Fruit fly (Drosophila melanogaster) whole organism, embryonic: ENCODE data around the gene CG14111.

Experiments
- Adf1 ChIP-seq: fragments of 200-800 bp; sonication (Bioruptor generic); IDR thresholded peaks from 2 replicates; pipeline ENCODE4 v1.3.6; 2022; ENCODE audit warnings: missing biosample characterization, missing genetic modification characterization
- CG10147 ChIP-seq: fragments of 200-800 bp; sonication (Bioruptor generic); optimal IDR thresholded peaks from 2 replicates; lab custom pipeline; 2019; ENCODE audit warnings: missing biosample characterization, mild to moderate bottlenecking, missing genetic modification characterization, moderate library complexity
- CG11456 ChIP-seq: fragments of 200-800 bp; sonication (Bioruptor generic); IDR thresholded peaks from 3 replicates; pipeline ENCODE4 v1.3.6; 2022; ENCODE audit warnings: missing biosample characterization, missing genetic modification characterization
- CG11560 ChIP-seq: fragments of 200-800 bp; sonication (Bioruptor generic); IDR thresholded peaks from 3 replicates; pipeline ENCODE4 v1.3.6; 2022; ENCODE audit warnings: missing biosample characterization, missing genetic modification characterization
- CG13424 ChIP-seq: fragments of 200-800 bp; sonication (Bioruptor generic); optimal IDR thresholded peaks from 2 replicates; lab custom pipeline; 2019; ENCODE audit warnings: missing biosample characterization, mild to moderate bottlenecking, missing genetic modification characterization, moderate library complexity
- CG14441 ChIP-seq: fragments of 200-800 bp; sonication (Bioruptor generic); IDR thresholded peaks from 2 replicates; pipeline ENCODE4 v1.3.6; 2022; ENCODE audit warnings: missing biosample characterization, missing genetic modification characterization
- CG16813 ChIP-seq: fragments of 200-800 bp; sonication (Bioruptor generic); IDR thresholded peaks from 3 replicates; pipeline ENCODE4 v1.3.6; 2022; ENCODE audit warnings: missing biosample characterization, missing genetic modification characterization; ENCODE audit not compliant: partially characterized antibody
- CG17359 ChIP-seq: fragments of 200-800 bp; sonication (Bioruptor generic); optimal IDR thresholded peaks from 3 replicates; lab custom pipeline; 2018; ENCODE audit warnings: missing biosample characterization, mild to moderate bottlenecking, missing genetic modification characterization, moderate library complexity
- CG2120 ChIP-seq: fragments of 200-800 bp; sonication (Bioruptor generic); optimal IDR thresholded peaks from 3 replicates; lab custom pipeline; 2016; ENCODE audit warnings: missing biosample characterization, missing genetic modification characterization
- CG2202 ChIP-seq: fragments of 200-800 bp; sonication (Bioruptor generic); optimal IDR thresholded peaks from 2 replicates; lab custom pipeline; 2018; ENCODE audit warnings: missing biosample characterization, mild to moderate bottlenecking, missing genetic modification characterization
- CG4854 ChIP-seq: fragments of 200-800 bp; sonication (Bioruptor generic); optimal IDR thresholded peaks from 2 replicates; lab custom pipeline; 2016; ENCODE audit warnings: missing biosample characterization, missing genetic modification characterization, inconsistent platforms
- CG6654 ChIP-seq: fragments of 200-800 bp; sonication (Bioruptor generic); optimal IDR thresholded peaks from 2 replicates; lab custom pipeline; 2017; ENCODE audit warnings: missing biosample characterization, mild to moderate bottlenecking, missing genetic modification characterization
- CG7745 ChIP-seq: fragments of 200-800 bp; sonication (Bioruptor generic); optimal IDR thresholded peaks from 2 replicates; lab custom pipeline; 2018; ENCODE audit warnings: missing biosample characterization, mild to moderate bottlenecking, missing genetic modification characterization, moderate library complexity
- CoRest ChIP-seq: fragments of 200-800 bp; sonication (Bioruptor generic); optimal IDR thresholded peaks from 3 replicates; lab custom pipeline; 2018; ENCODE audit warnings: missing biosample characterization, mild to moderate bottlenecking, missing genetic modification characterization, moderate library complexity
- Dad ChIP-seq: fragments of 200-800 bp; sonication (Bioruptor generic); optimal IDR thresholded peaks from 3 replicates; lab custom pipeline; 2016; ENCODE audit warnings: missing biosample characterization, missing genetic modification characterization
- Dbx ChIP-seq: fragments of 200-800 bp; sonication (Bioruptor generic); IDR thresholded peaks from 3 replicates; pipeline ENCODE4 v1.3.6; 2022; ENCODE audit warnings: missing biosample characterization, missing genetic modification characterization
- Deaf1 ChIP-seq: fragments of 200-800 bp; optimal IDR thresholded peaks from 3 replicates; lab custom pipeline; 2019; ENCODE audit warnings: missing biosample characterization, mild to moderate bottlenecking, missing genetic modification characterization, moderate library complexity
- Dek ChIP-seq: fragments of 200-800 bp; sonication (Bioruptor generic); optimal IDR thresholded peaks from 3 replicates; lab custom pipeline; 2019; ENCODE audit warnings: missing biosample characterization, mild to moderate bottlenecking, missing genetic modification characterization, moderate library complexity
- Dip2 ChIP-seq: fragments of 200-800 bp; sonication (Bioruptor generic); IDR thresholded peaks from 2 replicates; pipeline ENCODE4 v1.3.6; 2022; ENCODE audit warnings: missing biosample characterization, missing genetic modification characterization
- Dll ChIP-seq: fragments of 200-800 bp; sonication (Bioruptor generic); IDR thresholded peaks from 4 replicates; pipeline ENCODE4 v1.3.6; 2022; ENCODE audit warnings: missing biosample characterization, missing genetic modification characterization; ENCODE audit not compliant: partially characterized antibody
- Drgx ChIP-seq: fragments of 200-800 bp; sonication (Bioruptor generic); IDR thresholded peaks from 2 replicates; pipeline ENCODE4 v1.3.6; 2022; ENCODE audit warnings: missing biosample characterization, missing genetic modification characterization
- Gsc ChIP-seq: fragments of 200-800 bp; sonication (Bioruptor generic); IDR thresholded peaks from 2 replicates; pipeline ENCODE4 v1.3.6; 2022; ENCODE audit warnings: missing biosample characterization, missing genetic modification characterization
- HLH4C ChIP-seq: fragments of 200-800 bp; sonication (Bioruptor generic); IDR thresholded peaks from 3 replicates; pipeline ENCODE4 v1.3.6; 2022; ENCODE audit warnings: missing biosample characterization, missing genetic modification characterization; ENCODE audit not compliant: partially characterized antibody
- Hand ChIP-seq: fragments of 200-800 bp; sonication (Bioruptor generic); optimal IDR thresholded peaks from 2 replicates; lab custom pipeline; 2017; ENCODE audit warnings: mild to moderate bottlenecking, missing biosample characterization, missing genetic modification reagents, missing genetic modification characterization
- Kr ChIP-seq: fragments of 200-800 bp; sonication (Bioruptor generic); optimal IDR thresholded peaks from 2 replicates; lab custom pipeline; 2017; ENCODE audit warnings: missing biosample characterization, mild to moderate bottlenecking, missing genetic modification characterization
- MBD-R2 ChIP-seq: fragments of 200-800 bp; sonication (Bioruptor generic); IDR thresholded peaks from 2 replicates; pipeline ENCODE4 v1.3.6; 2022; ENCODE audit warnings: missing biosample characterization, missing genetic modification characterization
- Ptx1 ChIP-seq: fragments of 200-800 bp; sonication (Bioruptor generic); IDR thresholded peaks from 2 replicates; pipeline ENCODE4 v1.3.6; 2022; ENCODE audit warnings: missing biosample characterization, missing genetic modification characterization
- Side ChIP-seq: fragments of 200-800 bp; sonication (Bioruptor generic); optimal IDR thresholded peaks from 2 replicates; lab custom pipeline; 2016; ENCODE audit warnings: missing biosample characterization, missing genetic modification characterization
- Trl ChIP-seq, 3 experiments: fragments of >200 bp in 2 of 3; fragments of 200-800 bp in 1 of 3; sonication (Bioruptor generic) in 1 of 3; optimal IDR thresholded peaks; 2 replicates in 1 of 3; 3 replicates in 2 of 3; lab custom pipeline; 2016 to 2017; ENCODE audit warnings: missing biosample characterization in 1 of 3, missing genetic modification characterization in 1 of 3
- amos ChIP-seq: fragments of 200-800 bp; sonication (Bioruptor generic); IDR thresholded peaks from 2 replicates; pipeline ENCODE4 v1.3.6; 2022; ENCODE audit warnings: missing biosample characterization, missing genetic modification characterization; ENCODE audit not compliant: partially characterized antibody
- az2 ChIP-seq: fragments of 200-800 bp; sonication (Bioruptor generic); optimal IDR thresholded peaks from 3 replicates; lab custom pipeline; 2016; ENCODE audit warnings: missing biosample characterization, missing genetic modification characterization
- cad ChIP-seq: fragments of >200 bp; optimal IDR thresholded peaks from 2 replicates; lab custom pipeline; 2017; ENCODE audit warnings: missing biosample characterization, missing genetic modification characterization
- chn ChIP-seq: fragments of 200-800 bp; sonication (Bioruptor generic); optimal IDR thresholded peaks from 2 replicates; lab custom pipeline; 2016; ENCODE audit warnings: missing biosample characterization, missing genetic modification characterization
- crc ChIP-seq: fragments of 200-800 bp; sonication (Bioruptor generic); optimal IDR thresholded peaks from 2 replicates; lab custom pipeline; 2016; ENCODE audit warnings: missing biosample characterization, missing genetic modification characterization
- danr ChIP-seq: fragments of 200-800 bp; sonication (Bioruptor generic); IDR thresholded peaks from 2 replicates; pipeline ENCODE4 v1.3.6; 2022; ENCODE audit warnings: missing biosample characterization, missing genetic modification characterization
- dimm ChIP-seq: fragments of 200-800 bp; sonication (Bioruptor generic); IDR thresholded peaks from 2 replicates; pipeline ENCODE4 v1.3.6; 2022; ENCODE audit warnings: missing biosample characterization, missing genetic modification characterization
- exex ChIP-seq: fragments of 200-800 bp; sonication (Bioruptor generic); optimal IDR thresholded peaks from 4 replicates; lab custom pipeline; 2018; ENCODE audit warnings: missing biosample characterization, mild to moderate bottlenecking, missing genetic modification characterization, moderate library complexity
- gem ChIP-seq: fragments of 200-800 bp; sonication (Bioruptor generic); optimal IDR thresholded peaks from 2 replicates; lab custom pipeline; 2019; ENCODE audit warnings: missing biosample characterization, mild to moderate bottlenecking, missing genetic modification characterization, moderate library complexity
- grn ChIP-seq: fragments of 200-800 bp; sonication (Bioruptor generic); optimal IDR thresholded peaks from 3 replicates; lab custom pipeline; 2017; ENCODE audit warnings: missing biosample characterization, missing genetic modification characterization
- gsb-n ChIP-seq: fragments of 200-800 bp; sonication (Bioruptor generic); optimal IDR thresholded peaks from 3 replicates; lab custom pipeline; 2018; ENCODE audit warnings: missing biosample characterization, mild to moderate bottlenecking, missing genetic modification characterization
- jigr1 ChIP-seq: fragments of 200-800 bp; sonication (Bioruptor generic); IDR thresholded peaks from 3 replicates; pipeline ENCODE4 v1.3.6; 2022; ENCODE audit warnings: missing biosample characterization, missing genetic modification characterization
- p53 ChIP-seq: fragments of 200-800 bp; sonication (Bioruptor generic); optimal IDR thresholded peaks from 2 replicates; lab custom pipeline; 2016; ENCODE audit warnings: missing biosample characterization, missing genetic modification characterization
- pfk ChIP-seq: fragments of 200-800 bp; sonication (Bioruptor generic); optimal IDR thresholded peaks from 2 replicates; lab custom pipeline; 2018; ENCODE audit warnings: missing biosample characterization, mild to moderate bottlenecking, missing genetic modification characterization, moderate library complexity
- pho ChIP-seq: fragments of 200-800 bp; sonication (Bioruptor generic); optimal IDR thresholded peaks from 2 replicates; lab custom pipeline; 2016; ENCODE audit warnings: missing biosample characterization, missing genetic modification characterization
- sc ChIP-seq, 3 experiments: fragments of >200 bp in 2 of 3; fragments of 200-800 bp in 1 of 3; sonication (Bioruptor generic) in 1 of 3; optimal IDR thresholded peaks; 2 replicates in 2 of 3; 3 replicates in 1 of 3; lab custom pipeline; 2017; ENCODE audit warnings: mild to moderate bottlenecking in 1 of 3, missing biosample characterization in 1 of 3, missing genetic modification characterization in 1 of 3, missing genetic modification reagents in 1 of 3
- sens ChIP-seq: fragments of 200-800 bp; sonication (Bioruptor generic); peaks from one replicate; lab custom pipeline; 2016; ENCODE audit warnings: missing biosample characterization, missing genetic modification characterization
- tap ChIP-seq: fragments of 200-800 bp; optimal IDR thresholded peaks from 3 replicates; lab custom pipeline; 2019; ENCODE audit warnings: missing biosample characterization, mild to moderate bottlenecking, missing genetic modification characterization, moderate library complexity
- tna ChIP-seq: fragments of 200-800 bp; sonication (Bioruptor generic); IDR thresholded peaks from 2 replicates; pipeline ENCODE4 v1.3.6; 2022; ENCODE audit warnings: missing biosample characterization, missing genetic modification characterization; ENCODE audit not compliant: partially characterized antibody
- z ChIP-seq: fragments of 200-800 bp; sonication (Bioruptor generic); IDR thresholded peaks from 3 replicates; pipeline ENCODE4 v1.3.6; 2022; ENCODE audit warnings: missing biosample characterization, missing genetic modification characterization
- zfh1 ChIP-seq: fragments of 200-800 bp; sonication (Bioruptor generic); IDR thresholded peaks from 3 replicates; pipeline ENCODE4 v1.3.6; 2022; ENCODE audit warnings: missing biosample characterization, missing genetic modification characterization

The CG14111 gene

dm6 chr3L:13412200-13412885 lies 34.6 kb downstream of the CG14111 start, which contains the start of the genes CG10222 and flr (continued):
- TF ChIP-seq sc (optimal IDR thresholded peaks at IDR 0.05; lab: Kevin White, UChicago): no peak
- no peak for TF ChIP-seq sc (GFP tag; optimal IDR thresholded peaks at IDR 0.05; lab: Kevin White, UChicago)
- TF ChIP-seq gsb-n (tag; lab: Kevin White, UChicago): peak; percentile 11
- peak; percentile 22; the same call in 1 of the 2 replicates for TF ChIP-seq tna
- TF ChIP-seq z (GFP tag; lab: Robert Waterston, UW): no peak
- no peak for TF ChIP-seq Dek
- peak; percentile 46 for TF ChIP-seq CoRest (tag; lab: Kevin White, UChicago)
- TF ChIP-seq CG2202 (tag; lab: Kevin White, UChicago): no peak
- peak; percentile 85 for TF ChIP-seq Dll
- TF ChIP-seq exex: no peak
- TF ChIP-seq CG6654 (GFP tag; lab: Kevin White, UChicago): no peak
- no peak for TF ChIP-seq chn (GFP tag; lab: Kevin White, UChicago)
- TF ChIP-seq Gsc (GFP tag; lab: Robert Waterston, UW): no peak
- no peak for TF ChIP-seq Dip2 (GFP tag; lab: Robert Waterston, UW)
- TF ChIP-seq Dbx: peak; percentile 42; the same call in 1 of the 3 replicates
- TF ChIP-seq Drgx: no peak
- TF ChIP-seq az2: no peak
- no peak for TF ChIP-seq Side (GFP tag; lab: Kevin White, UChicago)
- peak; percentile 6 for TF ChIP-seq CG2120 (GFP tag; lab: Kevin White, UChicago)
- no peak for TF ChIP-seq Adf1 (GFP tag; lab: Robert Waterston, UW)
- no peak for TF ChIP-seq zfh1 (GFP tag; lab: Robert Waterston, UW)
- no peak for TF ChIP-seq CG7745
- no peak for TF ChIP-seq pho (GFP tag; lab: Kevin White, UChicago)
- TF ChIP-seq CG14441 (GFP tag; lab: Robert Waterston, UW): no peak
- no peak for TF ChIP-seq CG11456 (GFP tag; lab: Robert Waterston, UW)
- peak; percentile 68 for TF ChIP-seq amos (GFP tag; lab: Robert Waterston, UW)
- TF ChIP-seq CG17359 (tag; lab: Kevin White, UChicago): no peak
- no peak for TF ChIP-seq sens (GFP tag; lab: Kevin White, UChicago)
- no peak for TF ChIP-seq Hand
- no peak for TF ChIP-seq grn
- TF ChIP-seq MBD-R2 (GFP tag; lab: Robert Waterston, UW): peak; percentile 65
- TF ChIP-seq gem: no peak
- TF ChIP-seq Dad (GFP tag; lab: Kevin White, UChicago): no peak
- no peak for TF ChIP-seq tap (tag; lab: Kevin White, UChicago)
- no peak for TF ChIP-seq Ptx1
- peak; percentile 14; the same call in 1 of the 3 replicates for TF ChIP-seq jigr1 (GFP tag; lab: Robert Waterston, UW)
- no peak for TF ChIP-seq dimm (GFP tag; lab: Robert Waterston, UW)
- no peak for TF ChIP-seq CG4854 (GFP tag; lab: Kevin White, UChicago)
- TF ChIP-seq pfk (GFP tag; lab: Kevin White, UChicago): no peak
- peak; percentile 18 for TF ChIP-seq CG13424
- TF ChIP-seq Kr (GFP tag; lab: Kevin White, UChicago): peak; percentile 98
- no peak for TF ChIP-seq crc
- TF ChIP-seq Deaf1: no peak
- TF ChIP-seq CG11560: no peak
- TF ChIP-seq p53 (GFP tag; lab: Kevin White, UChicago): no peak
- TF ChIP-seq cad (GFP tag; lab: Kevin White, UChicago): no peak
- TF ChIP-seq HLH4C: peak; percentile 82
- TF ChIP-seq Trl (optimal IDR thresholded peaks at IDR 0.05; lab: Kevin White, UChicago): no peak
- TF ChIP-seq Trl (GFP tag; optimal IDR thresholded peaks at IDR 0.05; lab: Kevin White, UChicago): no peak
- no peak for TF ChIP-seq danr (GFP tag; lab: Robert Waterston, UW)
- TF ChIP-seq CG10147 (GFP tag; lab: Kevin White, UChicago): peak; percentile 17
- TF ChIP-seq CG16813 (GFP tag; lab: Robert Waterston, UW): peak; percentile 75
